Worm (Caenorhabditis elegans) whole organism, L3 larva: ENCODE measurements around the gene tps-2.

ENCODE experiments used
- R02D3.7 ChIP-seq: fragments of 150-350 bp; optimal IDR thresholded peaks from 2 replicates; lab custom pipeline; 2014; ENCODE audit warnings: missing biosample characterization, missing genetic modification characterization
- ama-1 ChIP-seq: fragments of 150-350 bp; optimal IDR thresholded peaks from 2 replicates; lab custom pipeline; 2018
- ceh-16 ChIP-seq: sonication (generic microtip); optimal IDR thresholded peaks from 2 replicates; lab custom pipeline; 2017; ENCODE audit warnings: missing biosample characterization, missing genetic modification characterization
- ceh-28 ChIP-seq: fragments of 150-350 bp; optimal IDR thresholded peaks from 2 replicates; lab custom pipeline; 2014; ENCODE audit warnings: missing biosample characterization, missing genetic modification reagents, missing genetic modification characterization
- ceh-82 ChIP-seq: fragments of 150-350 bp; optimal IDR thresholded peaks from 2 replicates; lab custom pipeline; 2014; ENCODE audit warnings: missing biosample characterization, missing genetic modification characterization
- ceh-9 ChIP-seq: sonication (generic microtip); optimal IDR thresholded peaks from 2 replicates; lab custom pipeline; 2018; ENCODE audit warnings: missing biosample characterization, missing genetic modification characterization
- daf-12 ChIP-seq: fragments of 150-350 bp; optimal IDR thresholded peaks from 2 replicates; lab custom pipeline; 2014; ENCODE audit warnings: missing biosample characterization, missing genetic modification reagents, missing genetic modification characterization
- egl-27 ChIP-seq: sonication (generic microtip); optimal IDR thresholded peaks from 4 replicates; lab custom pipeline; 2017; ENCODE audit warnings: missing biosample characterization, missing genetic modification reagents, missing genetic modification characterization
- egl-5 ChIP-seq: fragments of 150-350 bp; optimal IDR thresholded peaks from 2 replicates; lab custom pipeline; 2017; ENCODE audit warnings: missing biosample characterization, missing genetic modification reagents, missing genetic modification characterization, inconsistent platforms
- elt-2 ChIP-seq: sonication (generic microtip); optimal IDR thresholded peaks from 2 replicates; lab custom pipeline; 2016; ENCODE audit warnings: missing genetic modification reagents, mild to moderate bottlenecking, missing genetic modification characterization, missing compliant biosample characterization
- elt-3 ChIP-seq, 3 experiments: fragments of 150-350 bp in 1 of 3; sonication (generic microtip) in 2 of 3; optimal IDR thresholded peaks; 2 replicates in 2 of 3; 4 replicates in 1 of 3; lab custom pipeline; 2014 to 2017; ENCODE audit warnings: missing biosample characterization in 3 of 3, missing genetic modification characterization in 3 of 3
- fkh-10 ChIP-seq: sonication (generic microtip); optimal IDR thresholded peaks from 2 replicates; lab custom pipeline; 2017; ENCODE audit warnings: missing biosample characterization, missing genetic modification reagents, missing genetic modification characterization
- fkh-2 ChIP-seq: fragments of 150-350 bp; optimal IDR thresholded peaks from 2 replicates; lab custom pipeline; 2014; ENCODE audit warnings: missing biosample characterization, missing genetic modification reagents, missing genetic modification characterization
- fos-1 ChIP-seq: fragments of 150-350 bp; optimal IDR thresholded peaks from 2 replicates; lab custom pipeline; 2014; ENCODE audit warnings: missing biosample characterization, missing genetic modification characterization
- hmg-11 ChIP-seq: sonication (generic microtip); optimal IDR thresholded peaks from 2 replicates; lab custom pipeline; 2016; ENCODE audit warnings: missing genetic modification characterization, missing compliant biosample characterization
- jun-1 ChIP-seq: fragments of 150-350 bp; optimal IDR thresholded peaks from 2 replicates; lab custom pipeline; 2014; ENCODE audit warnings: missing biosample characterization, missing genetic modification reagents, missing genetic modification characterization
- lin-15B ChIP-seq: fragments of 150-350 bp; optimal IDR thresholded peaks from 2 replicates; lab custom pipeline; 2014; ENCODE audit warnings: missing biosample characterization, missing genetic modification characterization
- lin-39 ChIP-seq: fragments of 150-350 bp; optimal IDR thresholded peaks from 2 replicates; lab custom pipeline; 2018; ENCODE audit warnings: missing biosample characterization, missing genetic modification reagents, missing genetic modification characterization
- lsy-12 ChIP-seq: sonication (generic microtip); optimal IDR thresholded peaks from 2 replicates; lab custom pipeline; 2016; ENCODE audit warnings: mild to moderate bottlenecking, missing genetic modification characterization, missing compliant biosample characterization
- mdl-1 ChIP-seq: fragments of 150-350 bp; optimal IDR thresholded peaks from 2 replicates; lab custom pipeline; 2014; ENCODE audit warnings: missing biosample characterization, missing genetic modification characterization
- mml-1 ChIP-seq: fragments of 150-350 bp; sonication (generic microtip); optimal IDR thresholded peaks from 3 replicates; lab custom pipeline; 2014; ENCODE audit warnings: missing biosample characterization, missing genetic modification characterization
- nfya-1 ChIP-seq: sonication (generic microtip); optimal IDR thresholded peaks from 2 replicates; lab custom pipeline; 2017; ENCODE audit warnings: missing genetic modification characterization, mild to moderate bottlenecking, missing compliant biosample characterization, antibody characterized with exemption, moderate library complexity; ENCODE audit not compliant: insufficient read depth
- nhr-11 ChIP-seq: fragments of 150-350 bp; optimal IDR thresholded peaks from 2 replicates; lab custom pipeline; 2014; ENCODE audit warnings: missing biosample characterization, missing genetic modification characterization
- nhr-12 ChIP-seq: fragments of 150-350 bp; optimal IDR thresholded peaks from 2 replicates; lab custom pipeline; 2014; ENCODE audit warnings: missing biosample characterization, missing genetic modification characterization
- nhr-237 ChIP-seq: fragments of 150-350 bp; optimal IDR thresholded peaks from 2 replicates; lab custom pipeline; 2014; ENCODE audit warnings: missing biosample characterization, missing genetic modification characterization
- nhr-25 ChIP-seq: sonication (generic microtip); optimal IDR thresholded peaks from 2 replicates; lab custom pipeline; 2017; ENCODE audit warnings: missing biosample characterization, missing genetic modification characterization
- nhr-28 ChIP-seq: fragments of 150-350 bp; optimal IDR thresholded peaks from 2 replicates; lab custom pipeline; 2014; ENCODE audit warnings: missing biosample characterization, missing genetic modification characterization
- nhr-67 ChIP-seq: fragments of 150-350 bp; optimal IDR thresholded peaks from 2 replicates; lab custom pipeline; 2014; ENCODE audit warnings: missing biosample characterization, missing genetic modification characterization
- nhr-76 ChIP-seq: fragments of 150-350 bp; sonication (generic microtip); optimal IDR thresholded peaks from 5 replicates; lab custom pipeline; 2014; ENCODE audit warnings: missing biosample characterization, missing genetic modification characterization
- nhr-77 ChIP-seq: fragments of 150-350 bp; optimal IDR thresholded peaks from 2 replicates; lab custom pipeline; 2014; ENCODE audit warnings: missing biosample characterization, missing genetic modification characterization
- pha-4 ChIP-seq: fragments of 150-350 bp; optimal IDR thresholded peaks from 2 replicates; lab custom pipeline; 2014; ENCODE audit warnings: missing biosample characterization, missing genetic modification reagents, missing genetic modification characterization
- pqm-1 ChIP-seq: fragments of 150-350 bp; optimal IDR thresholded peaks from 2 replicates; lab custom pipeline; 2017; ENCODE audit warnings: missing biosample characterization, missing genetic modification characterization, inconsistent platforms
- sea-2 ChIP-seq: fragments of 150-350 bp; sonication (generic microtip); optimal IDR thresholded peaks from 4 replicates; lab custom pipeline; 2014; ENCODE audit warnings: missing biosample characterization, missing genetic modification reagents, missing genetic modification characterization
- snpc-4 ChIP-seq: fragments of 150-350 bp; optimal IDR thresholded peaks from 2 replicates; lab custom pipeline; 2014; ENCODE audit warnings: missing biosample characterization, missing genetic modification characterization
- unc-39 ChIP-seq: sonication (generic microtip); optimal IDR thresholded peaks from 4 replicates; lab custom pipeline; 2017; ENCODE audit warnings: missing biosample characterization, missing genetic modification characterization
- zag-1 ChIP-seq: fragments of 150-350 bp; optimal IDR thresholded peaks from 2 replicates; lab custom pipeline; 2014; ENCODE audit warnings: missing biosample characterization, missing genetic modification characterization
- ztf-11 ChIP-seq: fragments of 150-350 bp; optimal IDR thresholded peaks from 2 replicates; lab custom pipeline; 2014; ENCODE audit warnings: missing biosample characterization, missing genetic modification characterization
- ztf-4 ChIP-seq: fragments of 150-350 bp; optimal IDR thresholded peaks from 2 replicates; lab custom pipeline; 2014; ENCODE audit warnings: missing biosample characterization, missing genetic modification characterization

tps-2 gene

ce11 chrII:14574790-14575189 is 25.9 kb upstream of the tps-2 start:
- no peak for TF ChIP-seq unc-39 (tag; lab: Kevin White, UChicago)
- no peak for TF ChIP-seq jun-1
- no peak for TF ChIP-seq nhr-76
- TF ChIP-seq mdl-1 (tag; lab: Kevin White, UChicago): no peak
- TF ChIP-seq pqm-1 (tag; lab: Kevin White, UChicago): no peak
- no peak for TF ChIP-seq elt-3 (tag; optimal IDR thresholded peaks at IDR 0.05; lab: Kevin White, UChicago)
- TF ChIP-seq fkh-2: no peak
- TF ChIP-seq nfya-1 (tag; lab: Kevin White, UChicago): no peak
- TF ChIP-seq lsy-12 (tag; lab: Kevin White, UChicago): no peak
- no peak for TF ChIP-seq nhr-77
- TF ChIP-seq zag-1 (tag; lab: Kevin White, UChicago): no peak
- no peak for TF ChIP-seq mml-1 (tag; lab: Kevin White, UChicago)
- no peak for TF ChIP-seq egl-5 (tag; lab: Kevin White, UChicago)
- no peak for TF ChIP-seq R02D3.7 (tag; lab: Kevin White, UChicago)
- no peak for TF ChIP-seq nhr-12 (tag; lab: Kevin White, UChicago)
- no peak for TF ChIP-seq fkh-10 (GFP tag; lab: Kevin White, UChicago)
- no peak for TF ChIP-seq nhr-237 (tag; lab: Kevin White, UChicago)
- no peak for TF ChIP-seq ztf-11 (tag; lab: Kevin White, UChicago)
- no peak for TF ChIP-seq ceh-82

DNA sequence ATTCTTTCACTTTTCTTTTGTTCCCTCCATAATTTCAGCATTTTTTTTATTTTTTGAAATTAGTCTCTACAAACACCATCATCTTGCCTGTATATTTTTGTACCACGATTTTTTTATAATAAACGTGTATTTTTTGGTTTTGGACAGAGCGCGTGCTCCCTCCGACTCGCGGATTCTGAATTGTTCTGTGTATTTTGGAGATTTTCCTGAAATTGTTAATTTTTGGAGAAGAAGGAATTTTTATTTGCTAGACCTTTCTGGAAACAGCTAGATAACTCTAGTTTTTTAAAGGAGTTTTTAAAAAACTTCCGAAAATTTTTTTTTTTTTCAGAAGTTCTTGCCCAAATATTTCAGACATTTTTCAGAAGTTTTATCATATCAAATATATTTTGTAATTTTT is 24.3 kb upstream of the tps-2 start, which contains the start of gene C01G12.13:
TSS of gene C01G12.13 (plus strand) at position 301 of the 400 bp plus-strand sequence.
- TF ChIP-seq unc-39 (tag; lab: Kevin White, UChicago): no peak
- no peak for TF ChIP-seq mml-1 (tag; lab: Kevin White, UChicago)
- no peak for TF ChIP-seq nhr-11
- TF ChIP-seq nhr-67: no peak
- TF ChIP-seq fkh-2: no peak
- TF ChIP-seq pha-4 (tag; lab: Kevin White, UChicago): no peak
- TF ChIP-seq elt-3 (tag; optimal IDR thresholded peaks at IDR 0.05; lab: Kevin White, UChicago): no peak
- TF ChIP-seq ceh-82: no peak
- TF ChIP-seq zag-1 (tag; lab: Kevin White, UChicago): no peak
- no peak for TF ChIP-seq lin-15B (tag; lab: Kevin White, UChicago)
- TF ChIP-seq mdl-1 (tag; lab: Kevin White, UChicago): no peak
- TF ChIP-seq nhr-77: no peak
- no peak for TF ChIP-seq lin-39 (tag; lab: Kevin White, UChicago)
- no peak for TF ChIP-seq snpc-4 (tag; lab: Kevin White, UChicago)
- TF ChIP-seq ceh-9 (tag; lab: Kevin White, UChicago): no peak
- TF ChIP-seq sea-2 (GFP tag; lab: Kevin White, UChicago): no peak
- TF ChIP-seq egl-27: no peak
- TF ChIP-seq nhr-28 (tag; lab: Kevin White, UChicago): no peak
- TF ChIP-seq ceh-16 (tag; lab: Kevin White, UChicago): no peak

DNA sequence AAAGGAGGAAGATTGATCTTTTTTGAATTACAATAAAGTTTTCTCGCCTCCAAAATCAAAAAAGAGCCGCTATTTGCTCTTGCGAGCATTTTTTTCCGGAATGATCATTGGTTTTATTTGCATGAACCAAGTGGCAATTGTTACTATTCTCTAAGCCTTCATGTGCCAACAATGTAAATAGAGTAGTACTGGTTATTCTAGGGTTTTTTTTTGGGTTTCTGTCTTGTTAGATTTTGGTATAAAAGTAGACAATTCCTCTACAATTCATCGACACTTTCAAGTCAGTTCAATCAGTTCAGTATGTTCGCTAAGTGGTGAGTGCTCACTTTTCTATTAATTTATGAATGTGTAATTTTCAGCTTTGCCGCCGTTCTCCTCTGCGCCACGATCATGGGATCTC is 22.7 kb upstream of the tps-2 start, which contains the start of gene nspb-7:
TSS of gene nspb-7 (plus strand) at position 301 of the 400 bp plus-strand sequence.
- TF ChIP-seq ztf-4 (tag; lab: Kevin White, UChicago) (no peak), R02D3.7 (tag; lab: Kevin White, UChicago) (no peak), ceh-9 (tag; lab: Kevin White, UChicago) (no peak), nhr-237 (tag; lab: Kevin White, UChicago) (no peak), fos-1 (tag; lab: Kevin White, UChicago) (no peak), lin-15B (tag; lab: Kevin White, UChicago) (no peak), lsy-12 (tag; lab: Kevin White, UChicago) (no peak), nhr-67 (no peak), ztf-11 (tag; lab: Kevin White, UChicago) (no peak), fkh-10 (GFP tag; lab: Kevin White, UChicago) (no peak), mdl-1 (tag; lab: Kevin White, UChicago) (no peak), nhr-76 (no peak), daf-12 (tag; lab: Kevin White, UChicago) (no peak), snpc-4 (tag; lab: Kevin White, UChicago) (no peak), hmg-11 (tag; lab: Kevin White, UChicago) (no peak), ama-1 (lab: Kevin White, UChicago) (no peak), egl-27 (no peak)

ce11 chrII:14578716-14579115 is 22.0 kb upstream of the tps-2 start, which contains the start of gene C01G12.9:
Gene C01G12.9, plus strand, starts transcription at chrII:14579016.
- TF ChIP-seq ceh-16 (tag; lab: Kevin White, UChicago) (no peak), nhr-25 (tag; lab: Kevin White, UChicago) (no peak), nhr-28 (tag; lab: Kevin White, UChicago) (no peak), lin-15B (tag; lab: Kevin White, UChicago) (no peak), zag-1 (tag; lab: Kevin White, UChicago) (no peak), ceh-9 (tag; lab: Kevin White, UChicago) (no peak), ztf-4 (tag; lab: Kevin White, UChicago) (no peak), elt-2 (tag; lab: Kevin White, UChicago) (no peak), ceh-28 (no peak), egl-5 (tag; lab: Kevin White, UChicago) (no peak), nhr-12 (tag; lab: Kevin White, UChicago) (no peak), ceh-82 (no peak), daf-12 (tag; lab: Kevin White, UChicago) (no peak), R02D3.7 (tag; lab: Kevin White, UChicago) (no peak), elt-3 (tag; optimal IDR thresholded peaks at IDR 0.05; lab: Kevin White, UChicago) (no peak), ztf-11 (tag; lab: Kevin White, UChicago) (no peak), lsy-12 (tag; lab: Kevin White, UChicago) (no peak), fkh-2 (no peak), sea-2 (GFP tag; lab: Kevin White, UChicago) (no peak)
